Worm (Caenorhabditis elegans) whole organism, mixed stage, embryonic: Measurements from ENCODE around the gene srbc-2.

Experiments
- bed-3 ChIP-seq: fragments of 200-800 bp; sonication (Bioruptor generic); optimal IDR thresholded peaks from 3 replicates; lab custom pipeline; 2018; ENCODE audit warnings: mild to moderate bottlenecking, missing genetic modification characterization, moderate library complexity, missing compliant biosample characterization
- blmp-1 ChIP-seq: fragments of 150-350 bp; optimal IDR thresholded peaks from 2 replicates; lab custom pipeline; 2014; ENCODE audit warnings: missing biosample characterization, missing genetic modification characterization
- cnd-1 ChIP-seq: fragments of 200-800 bp; sonication (Bioruptor generic); optimal IDR thresholded peaks from 2 replicates; lab custom pipeline; 2018; ENCODE audit warnings: mild to moderate bottlenecking, missing genetic modification characterization, missing compliant biosample characterization
- elt-1 ChIP-seq: sonication (generic microtip); optimal IDR thresholded peaks from 2 replicates; lab custom pipeline; 2017; ENCODE audit warnings: missing genetic modification characterization, mild to moderate bottlenecking, missing compliant biosample characterization, antibody characterized with exemption, moderate library complexity, borderline replicate concordance; ENCODE audit not compliant: insufficient read depth
- elt-3 ChIP-seq: fragments of 150-350 bp; optimal IDR thresholded peaks from 2 replicates; lab custom pipeline; 2014; ENCODE audit warnings: missing biosample characterization, missing genetic modification characterization
- flh-1 ChIP-seq: fragments of 200-800 bp; sonication (Bioruptor generic); optimal IDR thresholded peaks from 2 replicates; lab custom pipeline; 2018; ENCODE audit warnings: mild to moderate bottlenecking, missing genetic modification characterization, moderate library complexity, missing compliant biosample characterization
- hlh-1 ChIP-seq: fragments of 150-350 bp; optimal IDR thresholded peaks from 2 replicates; lab custom pipeline; 2014; ENCODE audit warnings: missing biosample characterization, missing genetic modification reagents, missing genetic modification characterization
- nhr-12 ChIP-seq: fragments of 150-350 bp; optimal IDR thresholded peaks from 2 replicates; lab custom pipeline; 2014; ENCODE audit warnings: missing biosample characterization, missing genetic modification characterization
- nhr-28 ChIP-seq: fragments of 150-350 bp; optimal IDR thresholded peaks from 2 replicates; lab custom pipeline; 2014; ENCODE audit warnings: missing biosample characterization, missing genetic modification characterization
- nhr-76 ChIP-seq: sonication (generic microtip); optimal IDR thresholded peaks from 2 replicates; lab custom pipeline; 2017; ENCODE audit warnings: missing biosample characterization, missing genetic modification characterization
- pha-4 ChIP-seq: fragments of 150-350 bp; optimal IDR thresholded peaks from 2 replicates; lab custom pipeline; 2018; ENCODE audit warnings: missing biosample characterization, missing genetic modification reagents, missing genetic modification characterization
- sem-2 ChIP-seq: fragments of 200-800 bp; sonication (Bioruptor generic); optimal IDR thresholded peaks from 2 replicates; lab custom pipeline; 2018; ENCODE audit warnings: mild to moderate bottlenecking, missing genetic modification characterization, missing compliant biosample characterization
- snpc-4 ChIP-seq: fragments of 150-350 bp; optimal IDR thresholded peaks from 2 replicates; lab custom pipeline; 2014; ENCODE audit warnings: missing biosample characterization, missing genetic modification characterization
- unc-62 ChIP-seq: fragments of 150-350 bp; optimal IDR thresholded peaks from 2 replicates; lab custom pipeline; 2014; ENCODE audit warnings: missing biosample characterization, missing genetic modification reagents, missing genetic modification characterization

DNA sequence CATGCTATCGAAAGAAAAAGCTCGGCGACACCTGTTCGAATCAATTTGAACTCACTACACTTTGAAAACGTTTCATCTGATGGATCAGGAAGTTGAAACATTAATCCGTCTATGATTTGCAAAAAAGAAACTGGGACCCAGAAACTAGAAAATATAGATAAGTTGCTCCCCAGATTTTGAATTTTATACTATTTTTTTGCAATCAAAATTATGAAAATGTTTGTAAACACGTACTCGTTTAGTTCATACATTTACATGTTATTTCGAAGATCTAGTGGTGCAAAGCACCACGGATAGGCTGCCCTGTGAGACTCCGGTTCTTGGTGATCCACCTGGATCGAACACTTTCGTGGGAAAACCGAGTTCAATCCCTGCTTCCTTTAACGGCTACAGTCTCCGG lies 35.0 kb downstream of the srbc-2 start, which contains the start of gene C17B7.10:
- TF ChIP-seq unc-62 (GFP tag; lab: Kevin White, UChicago) (no peak), nhr-76 (tag; lab: Kevin White, UChicago) (no peak), elt-3 (tag; lab: Kevin White, UChicago) (no peak), bed-3 (GFP tag; lab: Kevin White, UChicago) (no peak), snpc-4 (tag; lab: Kevin White, UChicago) (no peak), blmp-1 (no peak), nhr-12 (tag; lab: Kevin White, UChicago) (no peak), elt-1 (tag; lab: Kevin White, UChicago) (no peak), flh-1 (GFP tag; lab: Kevin White, UChicago) (no peak), pha-4 (tag; lab: Kevin White, UChicago) (no peak), hlh-1 (tag; lab: Kevin White, UChicago) (no peak), cnd-1 (tag; lab: Kevin White, UChicago) (no peak), nhr-28 (tag; lab: Kevin White, UChicago) (no peak), sem-2 (GFP tag; lab: Kevin White, UChicago) (no peak)
